Fruit fly (Drosophila melanogaster) whole organism, embryonic: ENCODE results near the gene Bace.

Experiments
- Bdp1 ChIP-seq: fragments of 200-800 bp; sonication (Bioruptor generic); optimal IDR thresholded peaks from 3 replicates; lab custom pipeline; 2016; ENCODE audit warnings: missing biosample characterization, missing genetic modification characterization
- CG10654 ChIP-seq: fragments of 200-800 bp; sonication (Bioruptor generic); optimal IDR thresholded peaks from 2 replicates; lab custom pipeline; 2016; ENCODE audit warnings: missing biosample characterization, missing genetic modification characterization
- CG11560 ChIP-seq: fragments of 200-800 bp; sonication (Bioruptor generic); IDR thresholded peaks from 3 replicates; pipeline ENCODE4 v1.3.6; 2022; ENCODE audit warnings: missing biosample characterization, missing genetic modification characterization
- CG13624 ChIP-seq: fragments of 200-800 bp; sonication (Bioruptor generic); optimal IDR thresholded peaks from 2 replicates; lab custom pipeline; 2016; ENCODE audit warnings: missing biosample characterization, missing genetic modification characterization
- CG14050 ChIP-seq: fragments of 200-800 bp; sonication (Bioruptor generic); IDR thresholded peaks from 3 replicates; pipeline ENCODE4 v1.3.6; 2022; ENCODE audit warnings: missing biosample characterization, missing genetic modification characterization
- CG14710 ChIP-seq: fragments of 200-800 bp; sonication (Bioruptor generic); optimal IDR thresholded peaks from 3 replicates; lab custom pipeline; 2019; ENCODE audit warnings: missing biosample characterization, mild to moderate bottlenecking, missing genetic modification characterization, moderate library complexity
- CG15479 ChIP-seq: fragments of 200-800 bp; sonication (Bioruptor generic); optimal IDR thresholded peaks from 3 replicates; lab custom pipeline; 2019; ENCODE audit warnings: missing biosample characterization, mild to moderate bottlenecking, missing genetic modification characterization, moderate library complexity
- CG1647 ChIP-seq: fragments of 200-800 bp; sonication (Bioruptor generic); optimal IDR thresholded peaks from 3 replicates; lab custom pipeline; 2016; ENCODE audit warnings: missing biosample characterization, missing genetic modification characterization
- CG32532 ChIP-seq: fragments of 200-800 bp; sonication (Bioruptor generic); IDR thresholded peaks from 2 replicates; pipeline ENCODE4 v1.3.6; 2022; ENCODE audit warnings: missing biosample characterization, missing genetic modification characterization
- CG3281 ChIP-seq: fragments of 200-800 bp; sonication (Bioruptor generic); optimal IDR thresholded peaks from 3 replicates; lab custom pipeline; 2017; ENCODE audit warnings: missing biosample characterization, mild to moderate bottlenecking, missing genetic modification characterization
- CG3995 ChIP-seq: fragments of 200-800 bp; sonication (Bioruptor generic); optimal IDR thresholded peaks from 3 replicates; lab custom pipeline; 2016; ENCODE audit warnings: missing biosample characterization, missing genetic modification characterization
- CG42726 ChIP-seq: fragments of 200-800 bp; sonication (Bioruptor generic); IDR thresholded peaks from 2 replicates; pipeline ENCODE4 v1.3.6; 2022; ENCODE audit warnings: missing biosample characterization, missing genetic modification characterization; ENCODE audit not compliant: partially characterized antibody
- CG4707 ChIP-seq: fragments of 200-800 bp; sonication (Bioruptor generic); optimal IDR thresholded peaks from 2 replicates; lab custom pipeline; 2018; ENCODE audit warnings: missing biosample characterization, mild to moderate bottlenecking, missing genetic modification characterization, moderate library complexity
- CG7745 ChIP-seq: fragments of 200-800 bp; sonication (Bioruptor generic); optimal IDR thresholded peaks from 2 replicates; lab custom pipeline; 2018; ENCODE audit warnings: missing biosample characterization, mild to moderate bottlenecking, missing genetic modification characterization, moderate library complexity
- CG7963 ChIP-seq: fragments of 200-800 bp; sonication (Bioruptor generic); IDR thresholded peaks from 3 replicates; pipeline ENCODE4 v1.3.6; 2022; ENCODE audit warnings: missing biosample characterization, missing genetic modification characterization; ENCODE audit not compliant: partially characterized antibody
- CG8290 ChIP-seq, 3 experiments: fragments of 200-800 bp; sonication (Bioruptor generic); optimal IDR thresholded peaks; 2 replicates each; lab custom pipeline; 2016 to 2019; ENCODE audit warnings: missing biosample characterization in 3 of 3, missing genetic modification characterization in 3 of 3, mild to moderate bottlenecking in 2 of 3, moderate library complexity in 1 of 3
- CG8765 ChIP-seq: fragments of 200-800 bp; sonication (Bioruptor generic); IDR thresholded peaks from 2 replicates; pipeline ENCODE4 v1.3.6; 2022; ENCODE audit warnings: missing biosample characterization, missing genetic modification characterization
- CG9609 ChIP-seq: fragments of 200-800 bp; sonication (Bioruptor generic); optimal IDR thresholded peaks from 3 replicates; lab custom pipeline; 2016; ENCODE audit warnings: missing biosample characterization, missing genetic modification characterization
- CTCF ChIP-seq: fragments of 200-800 bp; sonication (Bioruptor generic); optimal IDR thresholded peaks from 2 replicates; lab custom pipeline; 2017; ENCODE audit warnings: missing biosample characterization, mild to moderate bottlenecking, missing genetic modification characterization, moderate library complexity
- Dll ChIP-seq: fragments of 200-800 bp; sonication (Bioruptor generic); IDR thresholded peaks from 4 replicates; pipeline ENCODE4 v1.3.6; 2022; ENCODE audit warnings: missing biosample characterization, missing genetic modification characterization; ENCODE audit not compliant: partially characterized antibody
- Fer1 ChIP-seq: fragments of 200-800 bp; sonication (Bioruptor generic); optimal IDR thresholded peaks from 2 replicates; lab custom pipeline; 2017; ENCODE audit warnings: missing biosample characterization, mild to moderate bottlenecking, missing genetic modification characterization
- HHEX ChIP-seq: fragments of 200-800 bp; sonication (Bioruptor generic); optimal IDR thresholded peaks from 3 replicates; lab custom pipeline; 2017; ENCODE audit warnings: missing biosample characterization, mild to moderate bottlenecking, missing genetic modification characterization, missing genetic modification reagents
- HmgZ ChIP-seq: fragments of 200-800 bp; sonication (Bioruptor generic); optimal IDR thresholded peaks from 2 replicates; lab custom pipeline; 2018; ENCODE audit warnings: missing biosample characterization, mild to moderate bottlenecking, missing genetic modification characterization
- Mrtf ChIP-seq: fragments of 200-800 bp; sonication (Bioruptor generic); IDR thresholded peaks from 3 replicates; pipeline ENCODE4 v1.3.6; 2022; ENCODE audit warnings: missing biosample characterization, missing genetic modification characterization
- Pdp1 ChIP-seq, 2 experiments: fragments of 200-800 bp; sonication (Bioruptor generic); optimal IDR thresholded peaks; 3 replicates each; lab custom pipeline; 2016; ENCODE audit warnings: missing biosample characterization in 2 of 2, missing genetic modification characterization in 2 of 2, mild to moderate bottlenecking in 1 of 2, moderate library complexity in 1 of 2
- Ptx1 ChIP-seq: fragments of 200-800 bp; sonication (Bioruptor generic); IDR thresholded peaks from 2 replicates; pipeline ENCODE4 v1.3.6; 2022; ENCODE audit warnings: missing biosample characterization, missing genetic modification characterization
- Scr ChIP-seq: fragments of 200-800 bp; sonication (Bioruptor generic); IDR thresholded peaks from 2 replicates; pipeline ENCODE4 v1.3.6; 2022; ENCODE audit warnings: missing biosample characterization, missing genetic modification characterization; ENCODE audit not compliant: partially characterized antibody
- Spps ChIP-seq: fragments of 200-800 bp; sonication (Bioruptor generic); optimal IDR thresholded peaks from 2 replicates; lab custom pipeline; 2018; ENCODE audit warnings: missing biosample characterization, mild to moderate bottlenecking, missing genetic modification characterization
- al ChIP-seq: fragments of 200-800 bp; sonication (Bioruptor generic); IDR thresholded peaks from 2 replicates; pipeline ENCODE4 v1.3.6; 2022; ENCODE audit warnings: missing biosample characterization, missing genetic modification characterization
- bbx ChIP-seq: fragments of 200-800 bp; sonication (Bioruptor generic); IDR thresholded peaks from 2 replicates; pipeline ENCODE4 v1.3.6; 2022; ENCODE audit warnings: missing biosample characterization, missing genetic modification characterization; ENCODE audit not compliant: partially characterized antibody
- bigmax ChIP-seq: fragments of 200-800 bp; sonication (Bioruptor generic); optimal IDR thresholded peaks from 2 replicates; lab custom pipeline; 2018; ENCODE audit warnings: missing biosample characterization, mild to moderate bottlenecking, missing genetic modification characterization
- corto ChIP-seq: fragments of 200-800 bp; sonication (Bioruptor generic); optimal IDR thresholded peaks from 2 replicates; lab custom pipeline; 2016; ENCODE audit warnings: missing biosample characterization, mild to moderate bottlenecking, missing genetic modification characterization, moderate library complexity
- dpn ChIP-seq, 2 experiments: fragments of 200-800 bp; sonication (Bioruptor generic); optimal IDR thresholded peaks; 3 replicates each; lab custom pipeline; 2016; ENCODE audit warnings: missing biosample characterization in 2 of 2, missing genetic modification characterization in 2 of 2
- ewg ChIP-seq: fragments of 200-800 bp; sonication (Bioruptor generic); optimal IDR thresholded peaks from 3 replicates; lab custom pipeline; 2017; ENCODE audit warnings: mild to moderate bottlenecking, missing biosample characterization, missing genetic modification reagents, missing genetic modification characterization
- gcm ChIP-seq: fragments of 200-800 bp; sonication (Bioruptor generic); optimal IDR thresholded peaks from 2 replicates; lab custom pipeline; 2019; ENCODE audit warnings: missing biosample characterization, mild to moderate bottlenecking, missing genetic modification characterization, moderate library complexity
- insv ChIP-seq, 2 experiments: fragments of 200-800 bp; sonication (Bioruptor generic); optimal IDR thresholded peaks; 3 replicates each; lab custom pipeline; 2016 to 2018; ENCODE audit warnings: missing biosample characterization in 2 of 2, missing genetic modification characterization in 2 of 2
- inv ChIP-seq: fragments of 200-800 bp; sonication (Bioruptor generic); IDR thresholded peaks from 2 replicates; pipeline ENCODE4 v1.3.6; 2022; ENCODE audit warnings: missing biosample characterization, missing genetic modification characterization; ENCODE audit not compliant: partially characterized antibody
- lbe ChIP-seq: fragments of 200-800 bp; sonication (Bioruptor generic); optimal IDR thresholded peaks from 2 replicates; lab custom pipeline; 2016; ENCODE audit warnings: missing biosample characterization, mild to moderate bottlenecking, missing genetic modification characterization
- mld ChIP-seq: fragments of 200-800 bp; sonication (Bioruptor generic); IDR thresholded peaks from 3 replicates; pipeline ENCODE4 v1.3.6; 2022; ENCODE audit warnings: missing biosample characterization, missing genetic modification characterization; ENCODE audit not compliant: partially characterized antibody
- nerfin-2 ChIP-seq: fragments of 200-800 bp; sonication (Bioruptor generic); IDR thresholded peaks from 2 replicates; pipeline ENCODE4 v1.3.6; 2022; ENCODE audit warnings: missing biosample characterization, missing genetic modification characterization; ENCODE audit not compliant: partially characterized antibody
- pros ChIP-seq: fragments of 200-800 bp; sonication (Bioruptor generic); optimal IDR thresholded peaks from 3 replicates; lab custom pipeline; 2019; ENCODE audit warnings: missing biosample characterization, mild to moderate bottlenecking, missing genetic modification characterization, moderate library complexity
- repo ChIP-seq: fragments of 200-800 bp; sonication (Bioruptor generic); optimal IDR thresholded peaks from 2 replicates; lab custom pipeline; 2016; ENCODE audit warnings: missing biosample characterization, missing genetic modification characterization
- sens ChIP-seq: fragments of 200-800 bp; sonication (Bioruptor generic); peaks from one replicate; lab custom pipeline; 2016; ENCODE audit warnings: missing biosample characterization, missing genetic modification characterization
- tll ChIP-seq, 2 experiments: fragments of 200-800 bp in 1 of 2; fragments of >200 bp in 1 of 2; sonication (Bioruptor generic) in 1 of 2; optimal IDR thresholded peaks; 2 replicates each; lab custom pipeline; 2017 to 2019; ENCODE audit warnings: missing biosample characterization in 2 of 2, missing genetic modification characterization in 2 of 2, mild to moderate bottlenecking in 1 of 2, moderate library complexity in 1 of 2
- trem ChIP-seq: fragments of 200-800 bp; optimal IDR thresholded peaks from 3 replicates; lab custom pipeline; 2019; ENCODE audit warnings: missing biosample characterization, mild to moderate bottlenecking, missing genetic modification characterization, moderate library complexity
- tup ChIP-seq: fragments of 200-800 bp; sonication (Bioruptor generic); optimal IDR thresholded peaks from 2 replicates; lab custom pipeline; 2016; ENCODE audit warnings: missing biosample characterization, mild to moderate bottlenecking, missing genetic modification characterization, moderate library complexity

Gene Bace

dm6 chr2L:8481623-8482424, 14.3 kb downstream of the Bace start, which contains the start of gene CG43796 (continued):
- peak; percentile 65; the same call in 1 of the 3 replicates for TF ChIP-seq CG7963 (GFP tag; lab: Robert Waterston, UW)
- no peak for TF ChIP-seq gcm (GFP tag; lab: Kevin White, UChicago)
- no peak for TF ChIP-seq al (GFP tag; lab: Robert Waterston, UW)
- TF ChIP-seq Pdp1 (GFP tag; optimal IDR thresholded peaks at IDR 0.05; lab: Kevin White, UChicago), result no peak
- TF ChIP-seq CG10654 (GFP tag; lab: Kevin White, UChicago), result no peak
- no peak for TF ChIP-seq CG3281 (GFP tag; lab: Kevin White, UChicago)
- no peak for TF ChIP-seq CG11560
- TF ChIP-seq Mrtf, result no peak
- no peak for TF ChIP-seq tup
- TF ChIP-seq HmgZ (tag; lab: Kevin White, UChicago), result no peak
- no peak for TF ChIP-seq trem (tag; lab: Kevin White, UChicago)
- TF ChIP-seq CG8290 (GFP tag; optimal IDR thresholded peaks at IDR 0.05; lab: Kevin White, UChicago), result no peak
- TF ChIP-seq CG8290 (tag; optimal IDR thresholded peaks at IDR 0.05; lab: Kevin White, UChicago), result no peak
- peak; percentile 77 for TF ChIP-seq bbx (GFP tag; lab: Robert Waterston, UW)
- no peak for TF ChIP-seq CG1647
- TF ChIP-seq sens, result peak; percentile 81
- TF ChIP-seq Bdp1 (GFP tag; lab: Kevin White, UChicago), result peak; percentile 97
- TF ChIP-seq CG14710 (tag; lab: Kevin White, UChicago), result no peak
- TF ChIP-seq ewg (GFP tag; lab: Kevin White, UChicago), result no peak
- TF ChIP-seq Ptx1 (GFP tag; lab: Robert Waterston, UW), result no peak
- peak; percentile 26 for TF ChIP-seq CTCF (GFP tag; lab: Kevin White, UChicago)
- TF ChIP-seq CG7745 (tag; lab: Kevin White, UChicago), result no peak
- no peak for TF ChIP-seq CG14050 (GFP tag; lab: Robert Waterston, UW)
- no peak for TF ChIP-seq tll (GFP tag; optimal IDR thresholded peaks at IDR 0.05; lab: Kevin White, UChicago)
- peak; percentile 51; the same call in 1 of the 2 replicates for TF ChIP-seq nerfin-2 (GFP tag; lab: Robert Waterston, UW)
- TF ChIP-seq CG9609 (GFP tag; lab: Kevin White, UChicago), result no peak
- no peak for TF ChIP-seq pros (GFP tag; lab: Kevin White, UChicago)
- no peak for TF ChIP-seq repo
- no peak for TF ChIP-seq Fer1 (GFP tag; lab: Kevin White, UChicago)
- peak; percentile 65 for TF ChIP-seq Scr (GFP tag; lab: Robert Waterston, UW)
- no peak for TF ChIP-seq CG4707
- peak; percentile 41 for TF ChIP-seq CG42726 (GFP tag; lab: Robert Waterston, UW)
- no peak for TF ChIP-seq bigmax (GFP tag; lab: Kevin White, UChicago)
- TF ChIP-seq dpn (GFP tag; optimal IDR thresholded peaks at IDR 0.05; lab: Kevin White, UChicago), result no peak
- TF ChIP-seq inv, result peak; percentile 43; the same call in 1 of the 2 replicates
- no peak for TF ChIP-seq CG13624 (GFP tag; lab: Kevin White, UChicago)
- TF ChIP-seq mld, result peak; percentile 76; the same call in 2 of the 3 replicates
- no peak for TF ChIP-seq CG32532
- no peak for TF ChIP-seq HHEX (GFP tag; lab: Kevin White, UChicago)
- TF ChIP-seq insv (GFP tag; optimal IDR thresholded peaks at IDR 0.05; lab: Kevin White, UChicago), result no peak
- TF ChIP-seq Dll (GFP tag; lab: Robert Waterston, UW), result peak; percentile 62; the same call in 2 of the 4 replicates
- TF ChIP-seq CG15479, result peak; percentile 54
- no peak for TF ChIP-seq CG3995
- no peak for TF ChIP-seq lbe (GFP tag; lab: Kevin White, UChicago)
- no peak for TF ChIP-seq corto
- no peak for TF ChIP-seq CG8765 (GFP tag; lab: Robert Waterston, UW)
- no peak for TF ChIP-seq Spps (tag; lab: Kevin White, UChicago)
